Worm (Caenorhabditis elegans) whole organism, midembryonic: Measurements from ENCODE around the gene F59B1.2.

Source experiments
- T22C8.4 ChIP-seq: fragments of 200-800 bp; sonication (Bioruptor generic); IDR thresholded peaks from 2 replicates; pipeline ENCODE4 v1.3.6; 2022; ENCODE audit warnings: missing genetic modification characterization, missing compliant biosample characterization
- cog-1 ChIP-seq: sonication (generic microtip); optimal IDR thresholded peaks from 2 replicates; lab custom pipeline; 2016; ENCODE audit warnings: missing genetic modification characterization, missing compliant biosample characterization
- flt-1 ChIP-seq: fragments of 200-800 bp; sonication (Bioruptor generic); IDR thresholded peaks from 2 replicates; pipeline ENCODE4 v1.3.6; 2022; ENCODE audit warnings: missing genetic modification characterization, missing compliant biosample characterization
- klf-2 ChIP-seq: fragments of 200-800 bp; sonication (Bioruptor generic); conservative IDR thresholded peaks from 2 replicates; pipeline ENCODE4 v1.3.6; 2022; ENCODE audit warnings: missing genetic modification reagents, missing genetic modification characterization, missing compliant biosample characterization
- med-1 ChIP-seq: sonication (generic microtip); optimal IDR thresholded peaks from 2 replicates; lab custom pipeline; 2017; ENCODE audit warnings: missing genetic modification characterization, mild to moderate bottlenecking, missing compliant biosample characterization, antibody characterized with exemption, missing genetic modification reagents; ENCODE audit not compliant: insufficient read depth
- ref-1 ChIP-seq: fragments of 200-800 bp; sonication (Bioruptor generic); conservative IDR thresholded peaks from 2 replicates; pipeline ENCODE4 v1.3.6; 2022; ENCODE audit warnings: missing genetic modification reagents, missing genetic modification characterization, missing compliant biosample characterization
- tab-1 ChIP-seq: fragments of 200-800 bp; sonication (Bioruptor generic); IDR thresholded peaks from 2 replicates; pipeline ENCODE4 v1.3.6; 2022; ENCODE audit warnings: missing genetic modification characterization, missing compliant biosample characterization
- ztf-23 ChIP-seq: fragments of 200-800 bp; sonication (Bioruptor generic); IDR thresholded peaks from 2 replicates; pipeline ENCODE4 v1.3.6; 2022; ENCODE audit warnings: missing genetic modification reagents, missing genetic modification characterization, missing compliant biosample characterization
- ztf-29 ChIP-seq: fragments of 200-800 bp; sonication (Bioruptor generic); IDR thresholded peaks from 2 replicates; pipeline ENCODE4 v1.3.6; 2022; ENCODE audit warnings: missing genetic modification reagents, missing genetic modification characterization, missing compliant biosample characterization

Gene F59B1.2

ce11 chrV:3666887-3667286, 33.7 kb downstream of the F59B1.2 start, which contains the start of gene str-113:
Gene str-113 (minus strand): TSS chrV:3666987.
- TF ChIP-seq cog-1 (tag; lab: Kevin White, UChicago): no peak

ce11 chrV:3668464-3668863, 35.3 kb downstream of the F59B1.2 start, which contains the start of gene Y39H10B.2:
Gene Y39H10B.2 (plus strand): TSS chrV:3668764.
- TF ChIP-seq klf-2 (no peak), cog-1 (tag; lab: Kevin White, UChicago) (no peak), flt-1 (no peak), ztf-29 (GFP tag; lab: Robert Waterston, UW) (no peak), tab-1 (no peak), ztf-23 (no peak), T22C8.4 (GFP tag; lab: Robert Waterston, UW) (no peak), med-1 (GFP tag; lab: Kevin White, UChicago) (no peak), ref-1 (GFP tag; lab: Robert Waterston, UW) (no peak)

ce11 chrV:3670499-3670898, 37.4 kb downstream of the F59B1.2 start, which contains the start of gene Y39H10B.3:
Gene Y39H10B.3 (plus strand): TSS chrV:3670799.
- no peak for TF ChIP-seq flt-1
- no peak for TF ChIP-seq cog-1 (tag; lab: Kevin White, UChicago)
- no peak for TF ChIP-seq tab-1
- TF ChIP-seq T22C8.4 (GFP tag; lab: Robert Waterston, UW): no peak
- TF ChIP-seq med-1 (GFP tag; lab: Kevin White, UChicago): no peak
- TF ChIP-seq klf-2: no peak
- no peak for TF ChIP-seq ref-1 (GFP tag; lab: Robert Waterston, UW)
- no peak for TF ChIP-seq ztf-23
- no peak for TF ChIP-seq ztf-29 (GFP tag; lab: Robert Waterston, UW)

- no peak for TF ChIP-seq klf-2
- TF ChIP-seq ztf-23: no peak
- no peak for TF ChIP-seq flt-1
- no peak for TF ChIP-seq med-1 (GFP tag; lab: Kevin White, UChicago)
- TF ChIP-seq T22C8.4 (GFP tag; lab: Robert Waterston, UW): no peak
These were observed 39.9 kb downstream of the F59B1.2 start, which contains the start of gene pals-33 for ce11 chrV:3673080-3673479. Gene pals-33 (plus strand): TSS chrV:3673380.

- TF ChIP-seq T22C8.4 (GFP tag; lab: Robert Waterston, UW) (no peak), ztf-23 (no peak), tab-1 (no peak), ref-1 (GFP tag; lab: Robert Waterston, UW) (no peak)
These were observed 44.1 kb downstream of the F59B1.2 start for ce11 chrV:3677212-3677611.

- TF ChIP-seq ztf-29 (GFP tag; lab: Robert Waterston, UW) (no peak), ref-1 (GFP tag; lab: Robert Waterston, UW) (no peak), tab-1 (no peak), med-1 (GFP tag; lab: Kevin White, UChicago) (no peak), cog-1 (tag; lab: Kevin White, UChicago) (no peak), klf-2 (no peak), T22C8.4 (GFP tag; lab: Robert Waterston, UW) (no peak), flt-1 (no peak), ztf-23 (no peak)
These were observed 45.4 kb downstream of the F59B1.2 start for ce11 chrV:3678513-3678912.

ce11 chrV:3682553-3682952, 49.4 kb downstream of the F59B1.2 start, which contains the start of gene W08A12.3:
Gene W08A12.3 (plus strand): TSS chrV:3682853.
- no peak for TF ChIP-seq klf-2
- no peak for TF ChIP-seq cog-1 (tag; lab: Kevin White, UChicago)
